Worm (Caenorhabditis elegans) whole organism, midembryonic: ENCODE measurements around the gene srw-56.

Experiments used
- T22C8.4 ChIP-seq: fragments of 200-800 bp; sonication (Bioruptor generic); IDR thresholded peaks from 2 replicates; pipeline ENCODE4 v1.3.6; 2022; ENCODE audit warnings: missing genetic modification characterization, missing compliant biosample characterization
- flt-1 ChIP-seq: fragments of 200-800 bp; sonication (Bioruptor generic); IDR thresholded peaks from 2 replicates; pipeline ENCODE4 v1.3.6; 2022; ENCODE audit warnings: missing genetic modification characterization, missing compliant biosample characterization
- klf-2 ChIP-seq: fragments of 200-800 bp; sonication (Bioruptor generic); conservative IDR thresholded peaks from 2 replicates; pipeline ENCODE4 v1.3.6; 2022; ENCODE audit warnings: missing genetic modification reagents, missing genetic modification characterization, missing compliant biosample characterization
- med-1 ChIP-seq: sonication (generic microtip); optimal IDR thresholded peaks from 2 replicates; lab custom pipeline; 2017; ENCODE audit warnings: missing genetic modification characterization, mild to moderate bottlenecking, missing compliant biosample characterization, antibody characterized with exemption, missing genetic modification reagents; ENCODE audit not compliant: insufficient read depth

- TF ChIP-seq klf-2 (no peak), T22C8.4 (GFP tag; lab: Robert Waterston, UW) (no peak), med-1 (no peak), flt-1 (GFP tag; lab: Robert Waterston, UW) (no peak)
Observed at ce11 chrV:15920273-15920672, 32.4 kb downstream of the srw-56 start, which contains the start of gene F35E8.10.
